Worm (Caenorhabditis elegans) whole organism, late embryonic: ENCODE results near the gene pcf-11.

Experiments
- C38D4.7 ChIP-seq: fragments of 200-800 bp; sonication (Bioruptor generic); optimal IDR thresholded peaks from 2 replicates; lab custom pipeline; 2018; ENCODE audit warnings: mild to moderate bottlenecking, missing genetic modification characterization, moderate library complexity, missing compliant biosample characterization
- K02D7.2 ChIP-seq: sonication (generic microtip); optimal IDR thresholded peaks from 2 replicates; lab custom pipeline; 2017; ENCODE audit warnings: mild to moderate bottlenecking, missing genetic modification characterization, missing compliant biosample characterization
- K09A11.1 ChIP-seq: sonication (generic microtip); optimal IDR thresholded peaks from 2 replicates; lab custom pipeline; 2017; ENCODE audit warnings: antibody characterized with exemption, mild to moderate bottlenecking, missing genetic modification characterization, missing compliant biosample characterization; ENCODE audit not compliant: insufficient read depth
- T23F11.4 ChIP-seq: fragments of 200-800 bp; sonication (Bioruptor generic); optimal IDR thresholded peaks from 2 replicates; lab custom pipeline; 2018; ENCODE audit warnings: mild to moderate bottlenecking, missing genetic modification characterization, missing compliant biosample characterization
- Y22D7AL.16 ChIP-seq: sonication (generic microtip); optimal IDR thresholded peaks from 2 replicates; lab custom pipeline; 2016; ENCODE audit warnings: missing genetic modification characterization, missing compliant biosample characterization
- ahr-1 ChIP-seq: sonication (generic microtip); optimal IDR thresholded peaks from 2 replicates; lab custom pipeline; 2016; ENCODE audit warnings: missing genetic modification characterization, missing compliant biosample characterization
- ama-1 ChIP-seq: fragments of 150-350 bp; optimal IDR thresholded peaks from 2 replicates; lab custom pipeline; 2014
- ceh-14 ChIP-seq: sonication (generic microtip); optimal IDR thresholded peaks from 2 replicates; lab custom pipeline; 2016; ENCODE audit warnings: missing genotype, missing genetic modification characterization, missing compliant biosample characterization
- ceh-19 ChIP-seq: fragments of 200-800 bp; sonication (Bioruptor generic); optimal IDR thresholded peaks from 2 replicates; lab custom pipeline; 2018; ENCODE audit warnings: mild to moderate bottlenecking, missing genetic modification characterization, missing compliant biosample characterization
- ceh-24 ChIP-seq: sonication (generic microtip); optimal IDR thresholded peaks from 2 replicates; lab custom pipeline; 2016; ENCODE audit warnings: mild to moderate bottlenecking, missing genetic modification characterization, missing compliant biosample characterization
- ceh-30 ChIP-seq: fragments of 150-350 bp; optimal IDR thresholded peaks from 2 replicates; lab custom pipeline; 2014; ENCODE audit warnings: missing biosample characterization, missing genetic modification characterization
- ceh-31 ChIP-seq: sonication (generic microtip); optimal IDR thresholded peaks from 2 replicates; lab custom pipeline; 2016; ENCODE audit warnings: missing genetic modification characterization, missing compliant biosample characterization
- ceh-48 ChIP-seq: sonication (generic microtip); optimal IDR thresholded peaks from 2 replicates; lab custom pipeline; 2016; ENCODE audit warnings: missing genetic modification characterization, inconsistent platforms, missing compliant biosample characterization
- ceh-6 ChIP-seq: fragments of 200-800 bp; sonication (Bioruptor generic); optimal IDR thresholded peaks from 2 replicates; lab custom pipeline; 2018; ENCODE audit warnings: mild to moderate bottlenecking, missing genetic modification characterization, missing compliant biosample characterization
- che-1 ChIP-seq: sonication (generic microtip); optimal IDR thresholded peaks from 2 replicates; lab custom pipeline; 2016; ENCODE audit warnings: mild to moderate bottlenecking, missing genetic modification characterization, missing compliant biosample characterization
- dmd-4 ChIP-seq: sonication (generic microtip); optimal IDR thresholded peaks from 2 replicates; lab custom pipeline; 2016; ENCODE audit warnings: borderline replicate concordance, missing genetic modification characterization, missing compliant biosample characterization
- dve-1 ChIP-seq: sonication (generic microtip); optimal IDR thresholded peaks from 2 replicates; lab custom pipeline; 2017; ENCODE audit warnings: antibody characterized with exemption, mild to moderate bottlenecking, missing genetic modification characterization, missing compliant biosample characterization
- elt-4 ChIP-seq: sonication (generic microtip); optimal IDR thresholded peaks from 2 replicates; lab custom pipeline; 2016; ENCODE audit warnings: missing genetic modification characterization, missing compliant biosample characterization
- ets-4 ChIP-seq: sonication (generic microtip); optimal IDR thresholded peaks from 2 replicates; lab custom pipeline; 2016; ENCODE audit warnings: missing genetic modification characterization, missing compliant biosample characterization
- eyg-1 ChIP-seq: sonication (generic microtip); optimal IDR thresholded peaks from 2 replicates; lab custom pipeline; 2016; ENCODE audit warnings: missing genotype, missing genetic modification characterization, missing compliant biosample characterization
- fkh-10 ChIP-seq: fragments of 150-350 bp; optimal IDR thresholded peaks from 2 replicates; lab custom pipeline; 2014; ENCODE audit warnings: missing biosample characterization, missing genetic modification reagents, missing genetic modification characterization
- gmeb-2 ChIP-seq: sonication (generic microtip); optimal IDR thresholded peaks from 2 replicates; lab custom pipeline; 2016; ENCODE audit warnings: missing genetic modification characterization, inconsistent platforms, missing compliant biosample characterization
- hlh-13 ChIP-seq: fragments of 200-800 bp; sonication (Bioruptor generic); optimal IDR thresholded peaks from 2 replicates; lab custom pipeline; 2018; ENCODE audit warnings: mild to moderate bottlenecking, missing genetic modification characterization, missing compliant biosample characterization
- hlh-15 ChIP-seq: sonication (generic microtip); optimal IDR thresholded peaks from 2 replicates; lab custom pipeline; 2016; ENCODE audit warnings: missing genetic modification characterization, missing compliant biosample characterization
- hlh-30 ChIP-seq: sonication (generic microtip); optimal IDR thresholded peaks from 2 replicates; lab custom pipeline; 2017; ENCODE audit warnings: antibody characterized with exemption, missing genetic modification characterization, missing compliant biosample characterization; ENCODE audit not compliant: insufficient read depth
- hlh-8 ChIP-seq: sonication (generic microtip); optimal IDR thresholded peaks from 2 replicates; lab custom pipeline; 2016; ENCODE audit warnings: missing genotype, missing genetic modification characterization, missing compliant biosample characterization
- lim-6 ChIP-seq: sonication (generic microtip); optimal IDR thresholded peaks from 2 replicates; lab custom pipeline; 2016; ENCODE audit warnings: missing genetic modification characterization, missing compliant biosample characterization
- lin-11 ChIP-seq: fragments of 200-800 bp; sonication (Bioruptor generic); optimal IDR thresholded peaks from 2 replicates; lab custom pipeline; 2018; ENCODE audit warnings: mild to moderate bottlenecking, missing genetic modification characterization, missing compliant biosample characterization
- nhr-11 ChIP-seq: fragments of 150-350 bp; optimal IDR thresholded peaks from 2 replicates; lab custom pipeline; 2014; ENCODE audit warnings: missing biosample characterization, missing genetic modification characterization
- nhr-232 ChIP-seq: sonication (generic microtip); optimal IDR thresholded peaks from 2 replicates; lab custom pipeline; 2016; ENCODE audit warnings: missing genetic modification characterization, missing compliant biosample characterization
- npax-4 ChIP-seq: sonication (generic microtip); optimal IDR thresholded peaks from 2 replicates; lab custom pipeline; 2016; ENCODE audit warnings: missing genetic modification characterization, missing compliant biosample characterization
- pha-2 ChIP-seq: sonication (generic microtip); optimal IDR thresholded peaks from 2 replicates; lab custom pipeline; 2017; ENCODE audit warnings: mild to moderate bottlenecking, missing genetic modification characterization, missing compliant biosample characterization
- pha-4 ChIP-seq: fragments of 150-350 bp; optimal IDR thresholded peaks from 2 replicates; lab custom pipeline; 2018; ENCODE audit warnings: missing biosample characterization, missing genetic modification reagents, missing genetic modification characterization
- pqm-1 ChIP-seq: sonication (generic microtip); optimal IDR thresholded peaks from 2 replicates; lab custom pipeline; 2016; ENCODE audit warnings: missing genetic modification characterization, missing compliant biosample characterization
- pros-1 ChIP-seq: fragments of 150-350 bp; optimal IDR thresholded peaks from 2 replicates; lab custom pipeline; 2014; ENCODE audit warnings: missing biosample characterization, missing genetic modification reagents, missing genetic modification characterization
- rnt-1 ChIP-seq: sonication (generic microtip); optimal IDR thresholded peaks from 2 replicates; lab custom pipeline; 2016; ENCODE audit warnings: missing genetic modification characterization, missing compliant biosample characterization
- sox-2 ChIP-seq: fragments of 200-800 bp; sonication (Bioruptor generic); IDR thresholded peaks from 2 replicates; pipeline ENCODE4 v1.3.6; 2022; ENCODE audit warnings: missing genetic modification reagents, missing genetic modification characterization, missing compliant biosample characterization
- tbx-2 ChIP-seq: sonication (generic microtip); optimal IDR thresholded peaks from 2 replicates; lab custom pipeline; 2016; ENCODE audit warnings: missing genetic modification characterization, missing compliant biosample characterization
- tbx-7 ChIP-seq: sonication (generic microtip); optimal IDR thresholded peaks from 2 replicates; lab custom pipeline; 2016; ENCODE audit warnings: missing genotype, missing genetic modification characterization, missing compliant biosample characterization
- ttx-3 ChIP-seq: sonication (generic microtip); optimal IDR thresholded peaks from 2 replicates; lab custom pipeline; 2016; ENCODE audit warnings: missing genetic modification reagents, missing genetic modification characterization, missing compliant biosample characterization
- unc-3 ChIP-seq, 2 experiments: fragments of 200-800 bp in 1 of 2; sonication (Bioruptor generic) in 1 of 2; sonication (generic microtip) in 1 of 2; conservative IDR thresholded peaks in 1 of 2; optimal IDR thresholded peaks in 1 of 2; 2 replicates each; pipeline versions ENCODE4 v1.3.6 to Lab custom; 2016 to 2022; ENCODE audit warnings: missing compliant biosample characterization in 2 of 2, missing genetic modification characterization in 2 of 2, missing genetic modification reagents in 1 of 2
- unc-55 ChIP-seq: sonication (generic microtip); optimal IDR thresholded peaks from 2 replicates; lab custom pipeline; 2017; ENCODE audit warnings: missing biosample characterization, missing genetic modification reagents, missing genetic modification characterization
- unc-86 ChIP-seq: sonication (generic microtip); optimal IDR thresholded peaks from 2 replicates; lab custom pipeline; 2016; ENCODE audit warnings: missing genetic modification characterization, missing compliant biosample characterization
- zip-5 ChIP-seq: sonication (generic microtip); optimal IDR thresholded peaks from 2 replicates; lab custom pipeline; 2016; ENCODE audit warnings: missing genetic modification characterization, missing compliant biosample characterization
- ztf-16 ChIP-seq: sonication (generic microtip); optimal IDR thresholded peaks from 2 replicates; lab custom pipeline; 2017; ENCODE audit warnings: missing genetic modification characterization, missing compliant biosample characterization

pcf-11 gene

DNA sequence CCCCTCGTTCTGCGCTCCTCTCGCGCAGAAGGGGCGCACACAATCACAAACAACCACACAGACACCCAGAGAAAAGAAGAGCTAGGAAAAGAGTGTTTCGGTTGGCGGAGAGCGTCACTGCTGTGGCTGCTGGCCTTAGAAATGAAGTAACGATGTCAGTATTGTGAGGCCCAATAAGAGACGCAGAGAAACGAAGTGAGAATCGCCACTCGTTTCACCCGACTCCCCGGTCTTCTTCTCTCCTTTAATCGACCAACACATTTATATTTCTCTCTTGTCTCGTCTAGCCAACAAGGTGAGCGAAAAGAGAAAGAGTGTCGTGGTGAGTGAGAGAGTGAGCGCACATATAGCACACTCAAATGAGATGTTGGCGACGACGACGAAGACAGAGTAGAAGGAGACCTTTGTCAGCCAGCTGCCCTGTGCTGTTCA lies 10.8 kb upstream of the pcf-11 start (continued):
- no peak for TF ChIP-seq pha-4
- TF ChIP-seq K02D7.2 (tag; lab: Kevin White, UChicago), result no peak
- no peak for TF ChIP-seq ama-1 (lab: Kevin White, UChicago)
- no peak for TF ChIP-seq hlh-15 (tag; lab: Kevin White, UChicago)
- TF ChIP-seq K09A11.1 (tag; lab: Kevin White, UChicago), result peak; percentile 28
- peak; percentile 43 for TF ChIP-seq ceh-48
- TF ChIP-seq elt-4 (tag; lab: Kevin White, UChicago), result no peak
- TF ChIP-seq pqm-1 (tag; lab: Kevin White, UChicago), result peak; percentile 23
- TF ChIP-seq ceh-24, result no peak
- TF ChIP-seq dve-1 (tag; lab: Kevin White, UChicago), result peak; percentile 38
- TF ChIP-seq Y22D7AL.16 (tag; lab: Kevin White, UChicago), result no peak
- no peak for TF ChIP-seq lin-11 (tag; lab: Kevin White, UChicago)
- peak; percentile 65 for TF ChIP-seq hlh-8 (tag; lab: Kevin White, UChicago)
- peak; percentile 97 for TF ChIP-seq tbx-2 (tag; lab: Kevin White, UChicago)
- no peak for TF ChIP-seq ztf-16
- peak; percentile 84 for TF ChIP-seq pros-1 (tag; lab: Kevin White, UChicago)
- no peak for TF ChIP-seq unc-3 (GFP tag; conservative IDR thresholded peaks at IDR 0.05; lab: Robert Waterston, UW)
- no peak for TF ChIP-seq unc-3 (tag; optimal IDR thresholded peaks at IDR 0.05; lab: Kevin White, UChicago)
- TF ChIP-seq nhr-232 (tag; lab: Kevin White, UChicago), result peak; percentile 42
- peak; percentile 87 for TF ChIP-seq ceh-14 (tag; lab: Kevin White, UChicago)
- TF ChIP-seq fkh-10 (GFP tag; lab: Kevin White, UChicago), result peak; percentile 35
- TF ChIP-seq eyg-1 (tag; lab: Kevin White, UChicago), result peak; percentile 40
- no peak for TF ChIP-seq ceh-30 (tag; lab: Kevin White, UChicago)
- TF ChIP-seq ttx-3, result no peak
- TF ChIP-seq tbx-7 (tag; lab: Kevin White, UChicago), result no peak
- TF ChIP-seq unc-86, result no peak
- TF ChIP-seq unc-55, result peak; percentile 96
- no peak for TF ChIP-seq hlh-13 (GFP tag; lab: Kevin White, UChicago)
- TF ChIP-seq ets-4 (tag; lab: Kevin White, UChicago), result peak; percentile 84
- TF ChIP-seq nhr-11, result no peak
- no peak for TF ChIP-seq npax-4 (tag; lab: Kevin White, UChicago)
- peak; percentile 22 for TF ChIP-seq dmd-4 (tag; lab: Kevin White, UChicago)
- TF ChIP-seq lim-6 (tag; lab: Kevin White, UChicago), result peak; percentile 58
- TF ChIP-seq ahr-1 (tag; lab: Kevin White, UChicago), result no peak
- no peak for TF ChIP-seq C38D4.7 (GFP tag; lab: Kevin White, UChicago)
- TF ChIP-seq ceh-31 (tag; lab: Kevin White, UChicago), result peak; percentile 98
- no peak for TF ChIP-seq zip-5 (tag; lab: Kevin White, UChicago)
- peak; percentile 70 for TF ChIP-seq pha-2 (tag; lab: Kevin White, UChicago)
- no peak for TF ChIP-seq ceh-6 (GFP tag; lab: Kevin White, UChicago)
- no peak for TF ChIP-seq che-1 (tag; lab: Kevin White, UChicago)
- TF ChIP-seq hlh-30 (tag; lab: Kevin White, UChicago), result peak; percentile 73
- peak; percentile 74 for TF ChIP-seq ceh-19 (GFP tag; lab: Kevin White, UChicago)
- TF ChIP-seq T23F11.4 (GFP tag; lab: Kevin White, UChicago), result peak; percentile 51
- no peak for TF ChIP-seq gmeb-2 (tag; lab: Kevin White, UChicago)
- TF ChIP-seq rnt-1 (tag; lab: Kevin White, UChicago), result peak; percentile 90
- peak; percentile 53; the same call in 1 of the 2 replicates for TF ChIP-seq sox-2 (GFP tag; lab: Robert Waterston, UW)
